Worm (Caenorhabditis elegans) whole organism, L4 larva: ENCODE data around the gene F35C5.3.

Experiments used
- D1046.2 ChIP-seq: fragments of 200-800 bp; sonication (Bioruptor generic); IDR thresholded peaks from 2 replicates; pipeline ENCODE4 v1.3.6; 2022; ENCODE audit warnings: missing genetic modification characterization, missing compliant biosample characterization
- ama-1 ChIP-seq: fragments of 150-350 bp; optimal IDR thresholded peaks from 2 replicates; lab custom pipeline; 2014; ENCODE audit warnings: inconsistent platforms, mixed read lengths
- egl-27 ChIP-seq: sonication (generic microtip); optimal IDR thresholded peaks from 3 replicates; lab custom pipeline; 2017; ENCODE audit warnings: missing biosample characterization, missing genetic modification reagents, missing genetic modification characterization
- lir-3 ChIP-seq: sonication (generic microtip); optimal IDR thresholded peaks from 2 replicates; lab custom pipeline; 2016; ENCODE audit warnings: mild to moderate bottlenecking, missing genetic modification characterization, missing compliant biosample characterization
- nhr-76 ChIP-seq: fragments of 150-350 bp; optimal IDR thresholded peaks from 2 replicates; lab custom pipeline; 2014; ENCODE audit warnings: missing biosample characterization, missing genetic modification characterization
- skn-1 ChIP-seq: fragments of 150-350 bp; optimal IDR thresholded peaks from 2 replicates; lab custom pipeline; 2014; ENCODE audit warnings: missing biosample characterization, missing genetic modification characterization
- unc-39 ChIP-seq: sonication (generic microtip); optimal IDR thresholded peaks from 2 replicates; lab custom pipeline; 2017; ENCODE audit warnings: missing biosample characterization, missing genetic modification characterization
- zip-2 ChIP-seq: fragments of 150-350 bp; optimal IDR thresholded peaks from 2 replicates; lab custom pipeline; 2014; ENCODE audit warnings: missing biosample characterization, missing genetic modification characterization
- ztf-11 ChIP-seq: fragments of 150-350 bp; optimal IDR thresholded peaks from 2 replicates; lab custom pipeline; 2014; ENCODE audit warnings: missing biosample characterization, missing genetic modification characterization

ce11 chrII:12880406-12880805 is 8.2 kb upstream of the F35C5.3 start, which contains the start of gene F35C5.1:
- no peak for TF ChIP-seq lir-3 (tag; lab: Kevin White, UChicago)
- TF ChIP-seq ama-1 = no peak
- TF ChIP-seq skn-1 (tag; lab: Kevin White, UChicago) = no peak
- no peak for TF ChIP-seq ztf-11 (tag; lab: Kevin White, UChicago)
- no peak for TF ChIP-seq zip-2 (tag; lab: Kevin White, UChicago)
- no peak for TF ChIP-seq egl-27
- no peak for TF ChIP-seq nhr-76
- TF ChIP-seq unc-39 = no peak
- TF ChIP-seq D1046.2 (GFP tag; lab: Robert Waterston, UW) = no peak
